Worm (Caenorhabditis elegans): Measurements from ENCODE around the gene bath-13.

Gene bath-13

ce11 chrII:2503703-2504430 is 18.0 kb downstream of the bath-13 start:
- peak; percentile 49 for TF ChIP-seq fos-1 (tag; optimal IDR thresholded peaks at IDR 0.05)
- no peak for TF ChIP-seq mab-5 (tag; optimal IDR thresholded peaks at IDR 0.05)
- peak; percentile 16 for TF ChIP-seq gmeb-1 (tag; optimal IDR thresholded peaks at IDR 0.05)

DNA sequence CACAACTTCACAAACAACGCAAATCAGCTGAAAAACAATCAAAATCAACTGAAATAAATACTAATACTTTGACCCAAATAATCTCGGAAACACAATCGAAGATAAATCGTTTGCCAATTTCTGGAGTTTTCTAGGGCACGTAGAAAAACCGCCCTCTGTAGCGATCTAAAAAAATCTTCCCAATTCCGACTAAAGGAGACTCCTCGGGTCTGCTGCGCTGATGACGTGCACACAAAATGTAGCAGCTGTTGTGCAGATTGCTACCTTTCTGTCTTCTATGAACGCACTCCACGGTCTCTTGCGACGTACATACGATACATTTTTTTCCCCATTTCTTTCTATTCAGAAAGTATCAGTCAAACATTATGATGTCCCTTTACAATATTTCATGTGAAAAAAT is 33.5 kb downstream of the bath-13 start, which contains the start of gene F53G2.1:
Gene F53G2.1 (plus strand): TSS at position 301 of the 400 bp plus-strand sequence.
- TF ChIP-seq nhr-129 (tag; optimal IDR thresholded peaks at IDR 0.05), result no peak
- TF ChIP-seq blmp-1 (tag; optimal IDR thresholded peaks at IDR 0.05; ENCODE audit: insufficient read depth), result no peak
- no peak for TF ChIP-seq snpc-4 (tag; optimal IDR thresholded peaks at IDR 0.05)
- TF ChIP-seq ztf-1 (GFP tag; conservative IDR thresholded peaks at IDR 0.05), result no peak
- TF ChIP-seq ceh-16 (tag; optimal IDR thresholded peaks at IDR 0.05), result no peak

ce11 chrII:2483507-2483906 is 38.4 kb downstream of the bath-13 start, which contains the start of gene F53G2.13:
Gene F53G2.13 (plus strand): TSS chrII:2483807.
- TF ChIP-seq ceh-16 (tag; optimal IDR thresholded peaks at IDR 0.05), result no peak
- TF ChIP-seq elt-3 (tag; optimal IDR thresholded peaks at IDR 0.05), result no peak
- TF ChIP-seq lsy-2 (tag; optimal IDR thresholded peaks at IDR 0.05), result no peak
- TF ChIP-seq nhr-23 (tag; optimal IDR thresholded peaks at IDR 0.05), result no peak
- no peak for TF ChIP-seq C34F6.9 (tag; optimal IDR thresholded peaks at IDR 0.05)
- TF ChIP-seq ZK546.5 (tag; optimal IDR thresholded peaks at IDR 0.05), result no peak
- TF ChIP-seq ztf-4 (tag; optimal IDR thresholded peaks at IDR 0.05), result no peak
- TF ChIP-seq lin-11 (tag; optimal IDR thresholded peaks at IDR 0.05), result no peak
- TF ChIP-seq sem-4 (tag; optimal IDR thresholded peaks at IDR 0.05), result no peak
- no peak for TF ChIP-seq peb-1 (tag; optimal IDR thresholded peaks at IDR 0.05)

ce11 chrII:2481621-2482020 is 40.2 kb downstream of the bath-13 start, which contains the start of gene F53G2.2:
Gene F53G2.2 (plus strand): TSS chrII:2481921.
- TF ChIP-seq unc-55 (GFP tag; optimal IDR thresholded peaks at IDR 0.05), result no peak

DNA sequence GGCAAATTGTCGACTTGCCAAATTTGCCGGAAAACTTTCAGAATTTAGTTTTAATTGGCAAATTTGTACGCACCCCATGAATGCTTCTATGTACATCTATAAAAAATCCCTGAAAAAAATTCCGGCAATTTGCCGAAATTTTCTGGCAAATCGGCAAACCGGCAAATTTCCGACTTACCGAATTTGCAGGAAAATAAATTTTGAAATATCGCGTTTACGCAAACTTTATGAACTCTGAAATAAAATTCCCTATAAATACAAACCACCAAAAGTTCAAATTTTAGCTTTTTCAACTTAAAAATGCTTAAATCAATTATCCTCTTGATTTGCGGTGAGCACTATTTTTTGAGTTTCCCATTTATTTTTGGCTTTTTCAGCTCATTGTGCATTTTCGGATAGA is 41.8 kb downstream of the bath-13 start, which contains the start of gene F53G2.3:
Gene F53G2.3 (plus strand): TSS at position 301 of the 400 bp plus-strand sequence.
- no peak for TF ChIP-seq ama-1 (optimal IDR thresholded peaks at IDR 0.05)
- no peak for TF ChIP-seq lin-11 (tag; optimal IDR thresholded peaks at IDR 0.05)
- TF ChIP-seq lin-13 (GFP tag; optimal IDR thresholded peaks at IDR 0.05), result no peak
- no peak for TF ChIP-seq R02D3.7 (tag; optimal IDR thresholded peaks at IDR 0.05)
- TF ChIP-seq unc-39 (tag; optimal IDR thresholded peaks at IDR 0.05), result no peak
- no peak for TF ChIP-seq nhr-23 (tag; optimal IDR thresholded peaks at IDR 0.05)
- no peak for TF ChIP-seq nhr-12 (tag; optimal IDR thresholded peaks at IDR 0.05)
- TF ChIP-seq gmeb-1 (tag; optimal IDR thresholded peaks at IDR 0.05), result no peak
- TF ChIP-seq elt-1 (tag; optimal IDR thresholded peaks at IDR 0.05), result no peak
- TF ChIP-seq sma-3 (GFP tag; optimal IDR thresholded peaks at IDR 0.05), result no peak
- no peak for TF ChIP-seq crh-2 (tag; optimal IDR thresholded peaks at IDR 0.05)
- no peak for TF ChIP-seq unc-62 (GFP tag; optimal IDR thresholded peaks at IDR 0.05)
- TF ChIP-seq skn-1 (tag; optimal IDR thresholded peaks at IDR 0.05), result no peak
- no peak for TF ChIP-seq aly-2 (tag; optimal IDR thresholded peaks at IDR 0.05)

DNA sequence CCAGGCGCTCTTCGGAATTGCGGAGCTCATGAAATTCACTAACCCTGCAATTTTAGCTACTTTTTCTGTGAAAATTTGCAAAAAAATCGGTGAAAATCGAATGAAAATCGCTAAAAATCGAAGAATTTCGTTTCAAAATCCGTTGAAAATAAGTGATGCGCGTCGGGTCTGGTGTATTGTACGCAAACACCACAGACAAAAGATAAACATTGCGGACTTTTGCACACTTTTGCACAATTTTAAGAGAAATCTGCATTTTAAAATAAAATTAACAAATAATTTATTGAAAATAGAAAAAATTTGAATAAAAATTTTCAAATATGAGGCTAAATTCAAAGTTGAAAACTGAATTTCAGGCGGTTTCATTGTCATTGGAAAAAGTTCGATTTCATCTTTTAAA is 42.8 kb downstream of the bath-13 start, which contains the start of gene F53G2.12:
Gene F53G2.12 (minus strand): TSS at position 44 of the 400 bp plus-strand sequence.
- TF ChIP-seq unc-55 (GFP tag; optimal IDR thresholded peaks at IDR 0.05) (peak; percentile 51), lin-13 (GFP tag; optimal IDR thresholded peaks at IDR 0.05) (peak; percentile 20), C34F6.9 (tag; optimal IDR thresholded peaks at IDR 0.05) (no peak), lsy-2 (tag; optimal IDR thresholded peaks at IDR 0.05) (peak; percentile 39 to 59)

DNA sequence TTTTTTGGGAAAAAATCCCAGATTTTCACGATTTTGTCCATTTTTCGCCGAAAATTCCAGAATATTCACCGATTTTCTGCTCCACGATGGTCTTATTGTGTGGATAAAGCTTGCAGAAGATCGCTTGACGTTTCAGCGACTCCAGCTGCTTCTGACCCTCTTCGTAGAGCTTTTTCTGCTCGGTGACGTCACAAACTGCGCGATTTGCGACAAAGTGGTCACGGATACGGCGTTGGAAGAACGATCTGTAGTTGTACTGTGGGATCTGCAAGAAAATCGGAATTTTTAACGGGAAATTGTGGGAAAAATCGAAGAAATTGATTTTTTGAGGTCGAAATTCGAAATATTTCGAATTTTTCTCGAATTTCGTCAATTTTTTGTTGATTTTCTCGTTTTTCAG is 43.3 kb downstream of the bath-13 start, which contains the start of gene mnat-1:
Gene mnat-1 (minus strand): TSS at position 101 of the 400 bp plus-strand sequence.
- TF ChIP-seq Y55F3AM.14 (GFP tag; optimal IDR thresholded peaks at IDR 0.05) (no peak), mdl-1 (tag; optimal IDR thresholded peaks at IDR 0.05) (no peak), elt-1 (tag; optimal IDR thresholded peaks at IDR 0.05) (no peak), nhr-10 (tag; optimal IDR thresholded peaks at IDR 0.05) (no peak), fos-1 (tag; optimal IDR thresholded peaks at IDR 0.05) (no peak), sma-9 (GFP tag; optimal IDR thresholded peaks at IDR 0.05) (no peak), sma-9 (tag; optimal IDR thresholded peaks at IDR 0.05) (no peak), unc-62 (GFP tag; optimal IDR thresholded peaks at IDR 0.05) (no peak), nhr-12 (tag; optimal IDR thresholded peaks at IDR 0.05) (no peak), C34F6.9 (tag; optimal IDR thresholded peaks at IDR 0.05) (no peak), nhr-129 (tag; optimal IDR thresholded peaks at IDR 0.05) (no peak), lin-13 (GFP tag; optimal IDR thresholded peaks at IDR 0.05) (no peak), sma-3 (GFP tag; optimal IDR thresholded peaks at IDR 0.05) (no peak), mab-5 (tag; optimal IDR thresholded peaks at IDR 0.05) (no peak), ztf-1 (GFP tag; conservative IDR thresholded peaks at IDR 0.05) (no peak), peb-1 (tag; optimal IDR thresholded peaks at IDR 0.05) (no peak)
